Fruit fly (Drosophila melanogaster) whole organism, prepupa: ENCODE results near the gene CG42680.

ENCODE experiments used
- Blimp-1 ChIP-seq: fragments of 200-800 bp; sonication (Bioruptor generic); optimal IDR thresholded peaks from 3 replicates; lab custom pipeline; 2017; ENCODE audit warnings: missing biosample characterization, missing genetic modification characterization, mild to moderate bottlenecking, moderate library complexity, missing genetic modification reagents
- CG10631 ChIP-seq: fragments of 200-800 bp; sonication (Bioruptor generic); optimal IDR thresholded peaks from 2 replicates; lab custom pipeline; 2016; ENCODE audit warnings: missing biosample characterization, missing genetic modification characterization
- CG11294 ChIP-seq: fragments of 200-800 bp; sonication (Bioruptor generic); IDR thresholded peaks from 2 replicates; pipeline ENCODE4 v1.3.6; 2022; ENCODE audit warnings: missing biosample characterization, missing genetic modification characterization
- CG11762 ChIP-seq: fragments of 200-800 bp; sonication (Bioruptor generic); optimal IDR thresholded peaks from 3 replicates; lab custom pipeline; 2016; ENCODE audit warnings: missing biosample characterization, missing genetic modification characterization; ENCODE audit not compliant: insufficient read depth
- CG11902 ChIP-seq: fragments of 200-800 bp; sonication (Bioruptor generic); optimal IDR thresholded peaks from 3 replicates; lab custom pipeline; 2016; ENCODE audit warnings: missing biosample characterization, missing genetic modification characterization
- CG15336 ChIP-seq: fragments of 200-800 bp; sonication (Bioruptor generic); IDR thresholded peaks from 2 replicates; pipeline ENCODE4 v1.3.6; 2022; ENCODE audit warnings: missing biosample characterization, missing genetic modification characterization
- CG1621 ChIP-seq: fragments of 200-800 bp; sonication (Bioruptor generic); optimal IDR thresholded peaks from 3 replicates; lab custom pipeline; 2018; ENCODE audit warnings: missing biosample characterization, mild to moderate bottlenecking, missing genetic modification characterization
- CG16779 ChIP-seq: fragments of 200-800 bp; sonication (Bioruptor generic); optimal IDR thresholded peaks from 3 replicates; lab custom pipeline; 2017; ENCODE audit warnings: missing biosample characterization, mild to moderate bottlenecking, missing genetic modification characterization
- CG3032 ChIP-seq: fragments of 200-800 bp; optimal IDR thresholded peaks from 2 replicates; lab custom pipeline; 2019; ENCODE audit warnings: missing biosample characterization, mild to moderate bottlenecking, missing genetic modification characterization, moderate library complexity
- CG32006 ChIP-seq: fragments of 200-800 bp; sonication (Bioruptor generic); optimal IDR thresholded peaks from 3 replicates; lab custom pipeline; 2017; ENCODE audit warnings: missing biosample characterization, mild to moderate bottlenecking, missing genetic modification characterization
- CG34406 ChIP-seq: fragments of 200-800 bp; sonication (Bioruptor generic); optimal IDR thresholded peaks from 3 replicates; lab custom pipeline; 2016; ENCODE audit warnings: missing biosample characterization, missing genetic modification characterization
- CG3919 ChIP-seq: fragments of 200-800 bp; sonication (Bioruptor generic); optimal IDR thresholded peaks from 3 replicates; lab custom pipeline; 2016; ENCODE audit warnings: missing biosample characterization, missing genetic modification characterization
- CG4318 ChIP-seq: fragments of 200-800 bp; sonication (Bioruptor generic); optimal IDR thresholded peaks from 3 replicates; lab custom pipeline; 2017; ENCODE audit warnings: missing biosample characterization, mild to moderate bottlenecking, missing genetic modification characterization
- CG6163 ChIP-seq: fragments of 200-800 bp; sonication (Bioruptor generic); IDR thresholded peaks from 3 replicates; pipeline ENCODE4 v1.3.6; 2022; ENCODE audit warnings: missing biosample characterization, missing genetic modification characterization
- CG6792 ChIP-seq: fragments of 200-800 bp; sonication (Bioruptor generic); optimal IDR thresholded peaks from 3 replicates; lab custom pipeline; 2016; ENCODE audit warnings: missing biosample characterization, missing genetic modification characterization
- CG6854 ChIP-seq: fragments of 200-800 bp; sonication (Bioruptor generic); optimal IDR thresholded peaks from 2 replicates; lab custom pipeline; 2017; ENCODE audit warnings: missing biosample characterization, mild to moderate bottlenecking, missing genetic modification characterization
- CG8632 ChIP-seq: fragments of 200-800 bp; sonication (Bioruptor generic); optimal IDR thresholded peaks from 3 replicates; lab custom pipeline; 2016; ENCODE audit warnings: missing biosample characterization, missing genetic modification characterization
- CG9139 ChIP-seq: fragments of 200-800 bp; sonication (Bioruptor generic); optimal IDR thresholded peaks from 3 replicates; lab custom pipeline; 2017; ENCODE audit warnings: missing biosample characterization, mild to moderate bottlenecking, missing genetic modification characterization
- Eip78C ChIP-seq: fragments of 200-800 bp; sonication (Bioruptor generic); peaks from one replicate; lab custom pipeline; 2016; ENCODE audit warnings: missing biosample characterization, missing genetic modification characterization
- Eip93F ChIP-seq: fragments of 200-800 bp; sonication (Bioruptor generic); optimal IDR thresholded peaks from 2 replicates; lab custom pipeline; 2016; ENCODE audit warnings: missing biosample characterization, mild to moderate bottlenecking, missing genetic modification characterization
- Ets96B ChIP-seq: fragments of 200-800 bp; optimal IDR thresholded peaks from 2 replicates; lab custom pipeline; 2019; ENCODE audit warnings: missing biosample characterization, mild to moderate bottlenecking, missing genetic modification characterization, moderate library complexity
- Hr39 ChIP-seq: fragments of 200-800 bp; sonication (Bioruptor generic); optimal IDR thresholded peaks from 2 replicates; lab custom pipeline; 2016; ENCODE audit warnings: missing biosample characterization, missing genetic modification characterization
- Hr4 ChIP-seq: fragments of 200-800 bp; sonication (Bioruptor generic); optimal IDR thresholded peaks from 3 replicates; lab custom pipeline; 2016; ENCODE audit warnings: missing biosample characterization, missing genetic modification characterization
- Lpt ChIP-seq: fragments of 200-800 bp; sonication (Bioruptor generic); optimal IDR thresholded peaks from 3 replicates; lab custom pipeline; 2016; ENCODE audit warnings: missing biosample characterization, missing genetic modification characterization
- Met ChIP-seq: fragments of 200-800 bp; sonication (Bioruptor generic); optimal IDR thresholded peaks from 3 replicates; lab custom pipeline; 2016; ENCODE audit warnings: missing biosample characterization, missing genetic modification characterization
- OdsH ChIP-seq: fragments of 200-800 bp; sonication (Bioruptor generic); optimal IDR thresholded peaks from 3 replicates; lab custom pipeline; 2016; ENCODE audit warnings: missing biosample characterization, missing genetic modification characterization
- achi ChIP-seq: fragments of 200-800 bp; sonication (Bioruptor generic); optimal IDR thresholded peaks from 3 replicates; lab custom pipeline; 2016; ENCODE audit warnings: missing biosample characterization, missing genetic modification characterization
- dsx ChIP-seq: fragments of 200-800 bp; optimal IDR thresholded peaks from 3 replicates; lab custom pipeline; 2019; ENCODE audit warnings: missing biosample characterization, mild to moderate bottlenecking, missing genetic modification characterization, moderate library complexity; ENCODE audit not compliant: poor library complexity, severe bottlenecking
- eg ChIP-seq: fragments of 200-800 bp; sonication (Bioruptor generic); IDR thresholded peaks from 3 replicates; pipeline ENCODE4 v1.3.6; 2022; ENCODE audit warnings: missing biosample characterization, missing genetic modification characterization
- esn ChIP-seq: fragments of 200-800 bp; sonication (Bioruptor generic); optimal IDR thresholded peaks from 2 replicates; lab custom pipeline; 2016; ENCODE audit warnings: missing biosample characterization, mild to moderate bottlenecking, missing genetic modification characterization, moderate library complexity
- fd59A ChIP-seq: fragments of 200-800 bp; sonication (Bioruptor generic); optimal IDR thresholded peaks from 2 replicates; lab custom pipeline; 2017; ENCODE audit warnings: missing biosample characterization, mild to moderate bottlenecking, missing genetic modification characterization, missing genetic modification reagents
- fd85E ChIP-seq: fragments of 200-800 bp; sonication (Bioruptor generic); optimal IDR thresholded peaks from 3 replicates; lab custom pipeline; 2016; ENCODE audit warnings: missing biosample characterization, missing genetic modification characterization
- fkh ChIP-seq: fragments of 200-800 bp; sonication (Bioruptor generic); optimal IDR thresholded peaks from 3 replicates; lab custom pipeline; 2017; ENCODE audit warnings: missing biosample characterization, mild to moderate bottlenecking, missing genetic modification characterization, moderate library complexity
- lz ChIP-seq: fragments of 200-800 bp; sonication (Bioruptor generic); optimal IDR thresholded peaks from 3 replicates; lab custom pipeline; 2016; ENCODE audit warnings: missing biosample characterization, missing genetic modification characterization
- spab ChIP-seq: fragments of 200-800 bp; sonication (Bioruptor generic); optimal IDR thresholded peaks from 2 replicates; lab custom pipeline; 2017; ENCODE audit warnings: missing biosample characterization, mild to moderate bottlenecking, missing genetic modification characterization, missing genetic modification reagents
- svp ChIP-seq: fragments of 200-800 bp; sonication (Bioruptor generic); peaks from one replicate; lab custom pipeline; 2016; ENCODE audit warnings: missing biosample characterization, missing genetic modification characterization
- topi ChIP-seq: fragments of 200-800 bp; sonication (Bioruptor generic); optimal IDR thresholded peaks from 3 replicates; lab custom pipeline; 2016; ENCODE audit warnings: missing biosample characterization, missing genetic modification characterization
- vri ChIP-seq: fragments of 200-800 bp; sonication (Bioruptor generic); optimal IDR thresholded peaks from 3 replicates; lab custom pipeline; 2016; ENCODE audit warnings: missing biosample characterization, mild to moderate bottlenecking, missing genetic modification characterization

CG42680 gene

DNA sequence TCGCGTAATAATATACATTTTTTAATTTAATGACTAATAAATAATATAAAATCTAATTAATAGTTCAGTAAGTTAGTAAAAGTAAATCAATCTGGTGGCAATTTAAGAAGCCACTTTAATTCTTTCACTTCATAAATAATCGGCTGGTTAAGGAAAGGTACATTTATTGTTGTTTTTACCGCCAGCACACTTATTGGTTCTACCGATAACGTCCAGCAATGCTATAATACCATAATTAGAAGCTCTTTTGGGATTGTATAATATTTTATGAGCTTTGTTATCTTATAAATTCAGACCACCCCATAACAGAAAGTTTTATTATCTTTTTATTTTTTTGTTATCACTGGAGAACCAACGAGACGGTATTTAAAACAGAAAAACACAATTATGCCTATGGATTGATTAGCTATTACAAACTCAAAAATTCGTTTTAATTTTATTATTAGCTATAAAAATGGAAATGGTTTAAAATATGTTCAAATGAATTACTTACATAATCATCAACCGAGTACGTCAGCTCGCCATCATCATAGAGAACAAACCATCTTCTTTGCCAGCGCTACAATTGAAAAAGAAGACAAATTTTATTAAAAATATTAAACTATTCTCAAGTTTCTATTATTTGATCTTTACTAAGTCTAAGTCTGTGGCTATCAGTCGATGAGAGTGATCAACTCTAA lies 23.5 kb upstream of the CG42680 start:
- TF ChIP-seq vri (GFP tag; lab: Kevin White, UChicago) (peak; percentile 78), CG11762 (GFP tag; lab: Kevin White, UChicago) (no peak)

DNA sequence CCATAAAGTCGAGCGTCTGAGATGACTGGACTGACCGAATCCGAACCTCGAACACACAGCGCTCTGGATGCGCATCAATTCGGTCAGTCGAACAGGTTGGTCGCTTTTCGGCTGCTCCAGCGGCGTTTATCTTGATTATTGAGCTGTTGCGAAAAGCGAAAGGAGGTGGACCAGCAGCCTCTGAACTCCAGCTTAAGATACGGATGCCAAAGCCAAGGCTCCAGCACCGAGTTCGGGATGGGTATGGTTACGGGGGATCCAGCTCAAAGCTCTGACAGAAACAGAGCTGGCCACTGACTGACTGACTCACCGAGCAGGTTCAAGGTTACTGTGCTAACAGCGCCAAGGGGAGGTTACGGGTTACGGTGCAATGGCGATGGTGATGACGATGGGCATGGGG lies 18.1 kb upstream of the CG42680 start:
- TF ChIP-seq Eip78C (GFP tag; lab: Kevin White, UChicago): peak; percentile 58
- TF ChIP-seq CG10631: no peak
- no peak for TF ChIP-seq CG11294 (GFP tag; lab: Robert Waterston, UW)
- no peak for TF ChIP-seq topi
- TF ChIP-seq CG8632: no peak
- 0 out of 3 replicates have a peak, but pooled peaks have one; percentile 9 for TF ChIP-seq CG6163 (GFP tag; lab: Robert Waterston, UW)
- peak; percentile 86 for TF ChIP-seq Blimp-1
- TF ChIP-seq CG3919 (GFP tag; lab: Kevin White, UChicago): no peak
- TF ChIP-seq CG34406: no peak
- peak; percentile 26 for TF ChIP-seq vri (GFP tag; lab: Kevin White, UChicago)
- no peak for TF ChIP-seq OdsH (GFP tag; lab: Kevin White, UChicago)
- no peak for TF ChIP-seq Hr39 (GFP tag; lab: Kevin White, UChicago)
- TF ChIP-seq CG6854: peak; percentile 32

DNA sequence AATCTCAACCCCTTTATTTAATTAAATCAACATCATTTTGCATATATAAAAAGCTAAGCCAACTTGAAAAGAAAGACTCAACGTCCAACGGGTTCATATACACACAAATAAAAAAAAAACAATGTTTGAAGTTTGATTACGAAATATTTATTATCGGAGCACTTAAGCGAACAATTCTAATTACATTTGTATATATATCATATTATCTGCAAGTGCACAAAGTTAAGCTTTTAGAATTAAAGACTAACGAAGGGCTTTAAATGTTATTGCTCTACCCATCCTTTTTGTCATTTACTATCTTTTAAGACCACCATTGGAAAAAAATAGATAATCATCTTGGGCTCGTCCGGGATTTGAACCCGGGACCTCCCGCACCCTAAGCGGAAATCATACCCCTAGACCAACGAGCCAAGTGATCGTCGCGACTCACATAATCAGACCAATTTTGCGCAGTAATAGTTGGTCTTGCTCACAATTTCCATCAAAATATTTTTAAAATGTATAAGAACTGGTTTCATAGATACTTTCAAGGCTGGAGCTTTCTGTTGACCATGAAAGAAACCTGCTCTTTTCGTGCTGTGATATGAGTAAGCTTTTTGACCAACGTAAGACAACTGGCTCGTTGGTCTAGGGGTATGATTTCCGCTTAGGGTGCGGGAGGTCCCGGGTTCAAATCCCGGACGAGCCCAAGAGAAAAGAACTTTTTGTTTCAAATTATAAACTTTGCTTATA lies 11.2 kb upstream of the CG42680 start:
- TF ChIP-seq CG15336 (peak; percentile 54; the same call in 1 of the 2 replicates), CG9139 (GFP tag; lab: Kevin White, UChicago) (no peak), Hr4 (GFP tag; lab: Kevin White, UChicago) (no peak), CG11902 (GFP tag; lab: Kevin White, UChicago) (no peak), spab (GFP tag; lab: Kevin White, UChicago) (no peak), fd85E (no peak), svp (GFP tag; lab: Kevin White, UChicago) (peak; percentile 73), Eip78C (GFP tag; lab: Kevin White, UChicago) (peak; percentile 49), lz (no peak), esn (GFP tag; lab: Kevin White, UChicago) (no peak), CG32006 (no peak), achi (no peak), Met (peak; percentile 13), dsx (GFP tag; lab: Kevin White, UChicago) (peak; percentile 52), Ets96B (tag; lab: Kevin White, UChicago) (no peak), CG4318 (GFP tag; lab: Kevin White, UChicago) (no peak), CG3032 (no peak), fd59A (GFP tag; lab: Kevin White, UChicago) (no peak), CG6854 (no peak), fkh (GFP tag; lab: Kevin White, UChicago) (no peak), Lpt (GFP tag; lab: Kevin White, UChicago) (no peak), CG1621 (tag; lab: Kevin White, UChicago) (no peak), CG6792 (GFP tag; lab: Kevin White, UChicago) (no peak), topi (no peak), CG16779 (tag; lab: Kevin White, UChicago) (peak; percentile 26), vri (GFP tag; lab: Kevin White, UChicago) (peak; percentile 20), Eip93F (GFP tag; lab: Kevin White, UChicago) (no peak), eg (GFP tag; lab: Robert Waterston, UW) (peak; percentile 46; the same call in 1 of the 3 replicates)
